Worm (Caenorhabditis elegans) whole organism, L1 larva: Measurements from ENCODE around the gene skr-20.
A peak's percentile ranks its signal among the peaks of the same experiment; 100 is the strongest.

Experiments
- C04F5.9 ChIP-seq: sonication (generic microtip); optimal IDR thresholded peaks from 2 replicates; lab custom pipeline; 2016; ENCODE audit warnings: missing genetic modification characterization, missing compliant biosample characterization
- C16A3.4 ChIP-seq: fragments of 150-350 bp; optimal IDR thresholded peaks from 2 replicates; lab custom pipeline; 2014; ENCODE audit warnings: missing biosample characterization, missing genetic modification characterization
- C34B4.2 ChIP-seq: sonication (generic microtip); optimal IDR thresholded peaks from 2 replicates; lab custom pipeline; 2017; ENCODE audit warnings: mild to moderate bottlenecking, missing genetic modification characterization, missing compliant biosample characterization
- Y116A8C.19 ChIP-seq: sonication (generic microtip); optimal IDR thresholded peaks from 2 replicates; lab custom pipeline; 2016; ENCODE audit warnings: missing compliant biosample characterization, missing genetic modification characterization, borderline replicate concordance
- aha-1 ChIP-seq: fragments of 150-350 bp; optimal IDR thresholded peaks from 2 replicates; lab custom pipeline; 2014; ENCODE audit warnings: missing biosample characterization, missing genetic modification characterization
- alr-1 ChIP-seq: fragments of 200-800 bp; sonication (Bioruptor generic); optimal IDR thresholded peaks from 2 replicates; lab custom pipeline; 2018; ENCODE audit warnings: borderline replicate concordance, mild to moderate bottlenecking, missing genetic modification characterization, missing compliant biosample characterization
- aly-2 ChIP-seq: fragments of 150-350 bp; optimal IDR thresholded peaks from 2 replicates; lab custom pipeline; 2014; ENCODE audit warnings: missing biosample characterization, missing genetic modification characterization
- ama-1 ChIP-seq: fragments of 150-350 bp; optimal IDR thresholded peaks from 2 replicates; lab custom pipeline; 2014
- blmp-1 ChIP-seq: fragments of 150-350 bp; optimal IDR thresholded peaks from 2 replicates; lab custom pipeline; 2014; ENCODE audit warnings: missing biosample characterization, missing genetic modification characterization
- ceh-82 ChIP-seq, 3 experiments: fragments of 150-350 bp in 1 of 3; sonication (generic microtip) in 2 of 3; optimal IDR thresholded peaks; 2 replicates each; lab custom pipeline; 2014 to 2017; ENCODE audit warnings: missing biosample characterization in 3 of 3, missing genetic modification characterization in 3 of 3
- ceh-88 ChIP-seq: fragments of 200-800 bp; sonication (Bioruptor generic); IDR thresholded peaks from 2 replicates; pipeline ENCODE4 v1.3.6; 2022; ENCODE audit warnings: missing genetic modification characterization, missing compliant biosample characterization
- ceh-90 ChIP-seq: sonication (generic microtip); optimal IDR thresholded peaks from 2 replicates; lab custom pipeline; 2016; ENCODE audit warnings: missing genetic modification characterization, missing compliant biosample characterization
- ces-1 ChIP-seq: fragments of 150-350 bp; optimal IDR thresholded peaks from 2 replicates; lab custom pipeline; 2014; ENCODE audit warnings: missing biosample characterization, missing genetic modification reagents, missing genetic modification characterization
- dsc-1 ChIP-seq: sonication (generic microtip); optimal IDR thresholded peaks from 2 replicates; lab custom pipeline; 2016; ENCODE audit warnings: mild to moderate bottlenecking, missing genetic modification characterization, missing compliant biosample characterization
- efl-3 ChIP-seq: fragments of 200-800 bp; sonication (Bioruptor generic); optimal IDR thresholded peaks from 2 replicates; lab custom pipeline; 2018; ENCODE audit warnings: mild to moderate bottlenecking, missing genetic modification characterization, missing compliant biosample characterization
- elt-3 ChIP-seq, 6 experiments: fragments of 150-350 bp in 1 of 6; sonication (generic microtip); optimal IDR thresholded peaks; 2 replicates each; lab custom pipeline; 2017 to 2018; ENCODE audit warnings: missing biosample characterization in 6 of 6, missing genetic modification characterization in 6 of 6, inconsistent platforms in 1 of 6
- fkh-10 ChIP-seq: sonication (generic microtip); optimal IDR thresholded peaks from 2 replicates; lab custom pipeline; 2017; ENCODE audit warnings: missing biosample characterization, missing genetic modification reagents, missing genetic modification characterization
- fos-1 ChIP-seq: fragments of 150-350 bp; optimal IDR thresholded peaks from 2 replicates; lab custom pipeline; 2014; ENCODE audit warnings: missing biosample characterization, missing genetic modification characterization
- hlh-17 ChIP-seq: fragments of 200-800 bp; sonication (Bioruptor generic); optimal IDR thresholded peaks from 2 replicates; lab custom pipeline; 2018; ENCODE audit warnings: missing genetic modification characterization, mild to moderate bottlenecking, missing compliant biosample characterization, moderate library complexity, borderline replicate concordance
- hpl-2 ChIP-seq: fragments of 150-350 bp; optimal IDR thresholded peaks from 2 replicates; lab custom pipeline; 2014; ENCODE audit warnings: missing biosample characterization, missing genetic modification reagents, missing genetic modification characterization
- jun-1 ChIP-seq: fragments of 150-350 bp; optimal IDR thresholded peaks from 2 replicates; lab custom pipeline; 2014; ENCODE audit warnings: missing biosample characterization, missing genetic modification reagents, missing genetic modification characterization
- lin-14 ChIP-seq: fragments of 200-800 bp; sonication (Bioruptor generic); optimal IDR thresholded peaks from 2 replicates; lab custom pipeline; 2018; ENCODE audit warnings: mild to moderate bottlenecking, missing genetic modification characterization, moderate library complexity, missing compliant biosample characterization
- lin-35 ChIP-seq, 2 experiments: fragments of 150-350 bp; optimal IDR thresholded peaks; 2 replicates each; lab custom pipeline; 2014; ENCODE audit warnings: missing biosample characterization in 2 of 2, missing genetic modification characterization in 2 of 2, missing genetic modification reagents in 2 of 2
- lin-39 ChIP-seq: fragments of 150-350 bp; optimal IDR thresholded peaks from 2 replicates; lab custom pipeline; 2014; ENCODE audit warnings: missing biosample characterization, missing genetic modification reagents, missing genetic modification characterization
- lsy-2 ChIP-seq, 2 experiments: fragments of 150-350 bp; optimal IDR thresholded peaks; 2 replicates each; lab custom pipeline; 2014; ENCODE audit warnings: missing biosample characterization in 2 of 2, missing genetic modification characterization in 2 of 2
- mdl-1 ChIP-seq, 2 experiments: fragments of 150-350 bp; optimal IDR thresholded peaks; 2 replicates each; lab custom pipeline; 2014 to 2017; ENCODE audit warnings: missing biosample characterization in 2 of 2, missing genetic modification characterization in 2 of 2, inconsistent platforms in 1 of 2
- mep-1 ChIP-seq: fragments of 150-350 bp; optimal IDR thresholded peaks from 2 replicates; lab custom pipeline; 2014; ENCODE audit warnings: missing biosample characterization, missing genetic modification characterization
- nhr-12 ChIP-seq: sonication (generic microtip); optimal IDR thresholded peaks from 2 replicates; lab custom pipeline; 2017; ENCODE audit warnings: missing biosample characterization, missing genetic modification characterization
- nhr-19 ChIP-seq: fragments of 200-800 bp; sonication (Bioruptor generic); conservative IDR thresholded peaks from 2 replicates; pipeline ENCODE4 v1.3.6; 2022; ENCODE audit warnings: missing genetic modification characterization, missing compliant biosample characterization
- nhr-20 ChIP-seq: sonication (generic microtip); optimal IDR thresholded peaks from 2 replicates; lab custom pipeline; 2016; ENCODE audit warnings: mild to moderate bottlenecking, missing genetic modification characterization, missing compliant biosample characterization
- nhr-237 ChIP-seq: fragments of 150-350 bp; optimal IDR thresholded peaks from 2 replicates; lab custom pipeline; 2014; ENCODE audit warnings: missing biosample characterization, missing genetic modification characterization
- nhr-28 ChIP-seq: fragments of 150-350 bp; optimal IDR thresholded peaks from 2 replicates; lab custom pipeline; 2014; ENCODE audit warnings: missing biosample characterization, missing genetic modification characterization
- nhr-71 ChIP-seq: sonication (generic microtip); optimal IDR thresholded peaks from 2 replicates; lab custom pipeline; 2016; ENCODE audit warnings: mild to moderate bottlenecking, missing genetic modification characterization, moderate library complexity, missing compliant biosample characterization
- nhr-76 ChIP-seq: sonication (generic microtip); optimal IDR thresholded peaks from 2 replicates; lab custom pipeline; 2017; ENCODE audit warnings: missing biosample characterization, missing genetic modification characterization
- nhr-85 ChIP-seq: sonication (generic microtip); peaks from one replicate; lab custom pipeline; 2016; ENCODE audit warnings: missing genetic modification characterization, inconsistent platforms, missing compliant biosample characterization
- nhr-90 ChIP-seq: sonication (generic microtip); optimal IDR thresholded peaks from 2 replicates; lab custom pipeline; 2016; ENCODE audit warnings: mild to moderate bottlenecking, missing genetic modification characterization, missing compliant biosample characterization; ENCODE audit not compliant: poor library complexity
- pag-3 ChIP-seq: sonication (generic microtip); optimal IDR thresholded peaks from 2 replicates; lab custom pipeline; 2017; ENCODE audit warnings: missing genetic modification characterization, mild to moderate bottlenecking, missing compliant biosample characterization, antibody characterized with exemption, borderline replicate concordance; ENCODE audit not compliant: insufficient read depth
- pax-3 ChIP-seq: fragments of 200-800 bp; sonication (Bioruptor generic); optimal IDR thresholded peaks from 2 replicates; lab custom pipeline; 2018; ENCODE audit warnings: mild to moderate bottlenecking, missing genetic modification characterization, moderate library complexity, missing compliant biosample characterization
- pqm-1 ChIP-seq: sonication (generic microtip); optimal IDR thresholded peaks from 3 replicates; lab custom pipeline; 2017; ENCODE audit warnings: missing biosample characterization, missing genetic modification characterization
- rnt-1 ChIP-seq: sonication (generic microtip); optimal IDR thresholded peaks from 2 replicates; lab custom pipeline; 2016; ENCODE audit warnings: mild to moderate bottlenecking, missing genetic modification characterization, moderate library complexity, missing compliant biosample characterization
- skn-1 ChIP-seq: fragments of 150-350 bp; optimal IDR thresholded peaks from 2 replicates; lab custom pipeline; 2014; ENCODE audit warnings: missing biosample characterization, missing genetic modification characterization
- sox-4 ChIP-seq: sonication (generic microtip); optimal IDR thresholded peaks from 2 replicates; lab custom pipeline; 2016; ENCODE audit warnings: missing genetic modification characterization, missing compliant biosample characterization
- sup-37 ChIP-seq: fragments of 200-800 bp; sonication (Bioruptor generic); optimal IDR thresholded peaks from 2 replicates; lab custom pipeline; 2018; ENCODE audit warnings: mild to moderate bottlenecking, missing genetic modification characterization, missing compliant biosample characterization
- tlp-1 ChIP-seq: fragments of 150-350 bp; optimal IDR thresholded peaks from 2 replicates; lab custom pipeline; 2014; ENCODE audit warnings: missing biosample characterization, missing genetic modification characterization
- vab-15 ChIP-seq: sonication (generic microtip); optimal IDR thresholded peaks from 2 replicates; lab custom pipeline; 2017; ENCODE audit warnings: missing genotype, mild to moderate bottlenecking, missing genetic modification characterization, missing compliant biosample characterization

The skr-20 gene

DNA sequence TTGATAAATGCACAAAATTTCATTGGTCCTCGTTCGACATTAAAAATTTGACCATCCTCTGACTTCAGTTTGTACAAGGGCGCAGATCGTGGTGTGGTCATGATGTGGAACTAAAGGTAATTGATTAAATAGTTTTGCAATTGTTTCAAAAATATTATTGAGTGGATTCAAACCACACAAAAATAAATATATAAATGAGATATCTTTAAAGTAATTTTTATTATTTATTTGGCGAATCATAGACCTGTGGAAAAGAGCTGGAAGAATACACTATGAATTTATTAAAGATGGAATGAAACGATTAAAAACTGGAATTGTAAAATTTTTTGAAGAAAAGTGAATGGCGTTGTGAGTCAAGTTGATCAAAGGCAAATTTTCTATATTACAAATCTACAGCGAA lies at the start of gene skr-20:
TSS of gene skr-20 (minus strand) at position 101 of the 400 bp plus-strand sequence.
- TF ChIP-seq lin-14 (GFP tag; lab: Kevin White, UChicago) (no peak), dsc-1 (tag; lab: Kevin White, UChicago) (no peak), ceh-88 (GFP tag; lab: Robert Waterston, UW) (no peak), pax-3 (tag; lab: Kevin White, UChicago) (no peak), aha-1 (tag; lab: Kevin White, UChicago) (no peak), nhr-71 (tag; lab: Kevin White, UChicago) (no peak), nhr-90 (tag; lab: Kevin White, UChicago) (no peak), Y116A8C.19 (tag; lab: Kevin White, UChicago) (no peak), fos-1 (tag; lab: Kevin White, UChicago) (no peak), nhr-237 (tag; lab: Kevin White, UChicago) (no peak), C16A3.4 (tag; lab: Kevin White, UChicago) (no peak), mep-1 (tag; lab: Kevin White, UChicago) (no peak), hpl-2 (GFP tag; lab: Kevin White, UChicago) (no peak), mdl-1 (tag; optimal IDR thresholded peaks at IDR 0.05; lab: Kevin White, UChicago) (no peak), lin-39 (tag; lab: Kevin White, UChicago) (no peak), aly-2 (tag; lab: Kevin White, UChicago) (no peak), tlp-1 (tag; lab: Kevin White, UChicago) (no peak), skn-1 (tag; lab: Kevin White, UChicago) (no peak), vab-15 (no peak)

ce11 chrX:13269586-13269985 lies 46.2 kb upstream of the skr-20 start, which contains the start of gene cyp-14A2:
cyp-14A2 (minus strand) TSS chrX:13269686.
- TF ChIP-seq nhr-85 (tag; lab: Kevin White, UChicago) (no peak), blmp-1 (tag; lab: Kevin White, UChicago) (peak; percentile 31)
- TF ChIP-seq, all 84 proteins: peak for 1

- TF ChIP-seq lsy-2 (tag; optimal IDR thresholded peaks at IDR 0.05; lab: Kevin White, UChicago), result no peak
- TF ChIP-seq pag-3 (tag; lab: Kevin White, UChicago), result no peak
- no peak for TF ChIP-seq efl-3 (GFP tag; lab: Kevin White, UChicago)
- no peak for TF ChIP-seq nhr-76
- TF ChIP-seq sox-4 (tag; lab: Kevin White, UChicago), result no peak
- no peak for TF ChIP-seq nhr-19
- TF ChIP-seq tlp-1 (tag; lab: Kevin White, UChicago), result no peak
- no peak for TF ChIP-seq ama-1 (lab: Kevin White, UChicago)
- peak in 3 of 6 experiments; percentile 35 to 56 (median 48) for TF ChIP-seq elt-3 (tag; optimal IDR thresholded peaks at IDR 0.05; lab: Kevin White, UChicago)
- peak; percentile 45 for TF ChIP-seq nhr-85 (tag; lab: Kevin White, UChicago)
- TF ChIP-seq rnt-1 (tag; lab: Kevin White, UChicago), result no peak
- TF ChIP-seq C34B4.2 (tag; lab: Kevin White, UChicago), result no peak
- TF ChIP-seq hlh-17 (GFP tag; lab: Kevin White, UChicago), result no peak
- no peak for TF ChIP-seq jun-1 (tag; lab: Kevin White, UChicago)
- no peak for TF ChIP-seq mep-1 (tag; lab: Kevin White, UChicago)
- peak; percentile 43 for TF ChIP-seq nhr-20 (tag; lab: Kevin White, UChicago)
These were observed 43.9 kb upstream of the skr-20 start, which contains the start of gene cyp-14A1 for ce11 chrX:13267230-13267629. cyp-14A1 (minus strand) TSS chrX:13267355.

DNA sequence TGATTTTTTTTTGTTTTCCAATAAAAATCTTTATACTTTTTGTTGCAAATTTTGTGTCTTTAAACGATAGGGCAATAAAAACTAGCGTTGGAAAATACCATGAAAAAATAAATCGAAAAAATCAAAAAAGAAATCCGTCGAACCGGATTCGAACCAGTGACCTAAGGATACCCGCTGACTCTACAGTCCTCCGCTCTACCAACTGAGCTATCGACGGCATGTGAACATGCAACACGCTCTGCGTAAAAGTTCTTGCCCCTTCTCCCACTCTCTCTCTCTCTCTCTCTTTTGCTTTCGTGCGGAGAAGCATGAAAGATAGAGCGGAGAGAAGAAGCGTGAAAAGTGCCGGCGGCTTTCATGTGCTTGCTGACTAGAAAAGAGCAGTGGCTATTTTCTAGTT lies 41.2 kb upstream of the skr-20 start:
- TF ChIP-seq ceh-82 (tag; optimal IDR thresholded peaks at IDR 0.05; lab: Kevin White, UChicago) (peak in 2 of 3 experiments; percentile 30 to 45), lin-35 (GFP tag; optimal IDR thresholded peaks at IDR 0.05; lab: Kevin White, UChicago) (peak in 1 of 2 experiments; percentile 50), pag-3 (tag; lab: Kevin White, UChicago) (no peak), nhr-19 (peak; percentile 72), tlp-1 (tag; lab: Kevin White, UChicago) (no peak), nhr-85 (tag; lab: Kevin White, UChicago) (no peak), C04F5.9 (tag; lab: Kevin White, UChicago) (no peak), nhr-76 (no peak), nhr-20 (tag; lab: Kevin White, UChicago) (peak; percentile 68), alr-1 (tag; lab: Kevin White, UChicago) (no peak), fos-1 (tag; lab: Kevin White, UChicago) (peak; percentile 43), mep-1 (tag; lab: Kevin White, UChicago) (peak; percentile 51), pqm-1 (no peak), ceh-90 (tag; lab: Kevin White, UChicago) (no peak), blmp-1 (tag; lab: Kevin White, UChicago) (no peak), C16A3.4 (tag; lab: Kevin White, UChicago) (peak; percentile 37), nhr-12 (tag; lab: Kevin White, UChicago) (no peak), ces-1 (GFP tag; lab: Kevin White, UChicago) (no peak), nhr-28 (tag; lab: Kevin White, UChicago) (no peak), ama-1 (lab: Kevin White, UChicago) (no peak), ceh-88 (GFP tag; lab: Robert Waterston, UW) (no peak), sup-37 (GFP tag; lab: Kevin White, UChicago) (no peak), fkh-10 (GFP tag; lab: Kevin White, UChicago) (no peak)
